Worm (Caenorhabditis elegans) whole organism, L1 larva: Measurements from ENCODE around the gene cest-2.1.
A peak's percentile ranks its signal among the peaks of the same experiment; 100 is the strongest.

Source experiments
- C16A3.4 ChIP-seq: fragments of 150-350 bp; optimal IDR thresholded peaks from 2 replicates; lab custom pipeline; 2014; ENCODE audit warnings: missing biosample characterization, missing genetic modification characterization
- F16B12.6 ChIP-seq: fragments of 150-350 bp; optimal IDR thresholded peaks from 2 replicates; lab custom pipeline; 2014; ENCODE audit warnings: missing biosample characterization, missing genetic modification characterization
- alr-1 ChIP-seq: fragments of 200-800 bp; sonication (Bioruptor generic); optimal IDR thresholded peaks from 2 replicates; lab custom pipeline; 2018; ENCODE audit warnings: borderline replicate concordance, mild to moderate bottlenecking, missing genetic modification characterization, missing compliant biosample characterization
- ama-1 ChIP-seq: fragments of 150-350 bp; optimal IDR thresholded peaks from 2 replicates; lab custom pipeline; 2014
- blmp-1 ChIP-seq: fragments of 150-350 bp; optimal IDR thresholded peaks from 2 replicates; lab custom pipeline; 2014; ENCODE audit warnings: missing biosample characterization, missing genetic modification characterization
- ceh-82 ChIP-seq, 3 experiments: fragments of 150-350 bp in 1 of 3; sonication (generic microtip) in 2 of 3; optimal IDR thresholded peaks; 2 replicates each; lab custom pipeline; 2014 to 2017; ENCODE audit warnings: missing biosample characterization in 3 of 3, missing genetic modification characterization in 3 of 3
- ceh-88 ChIP-seq: fragments of 200-800 bp; sonication (Bioruptor generic); IDR thresholded peaks from 2 replicates; pipeline ENCODE4 v1.3.6; 2022; ENCODE audit warnings: missing genetic modification characterization, missing compliant biosample characterization
- ceh-90 ChIP-seq: sonication (generic microtip); optimal IDR thresholded peaks from 2 replicates; lab custom pipeline; 2016; ENCODE audit warnings: missing genetic modification characterization, missing compliant biosample characterization
- ces-1 ChIP-seq: fragments of 150-350 bp; optimal IDR thresholded peaks from 2 replicates; lab custom pipeline; 2014; ENCODE audit warnings: missing biosample characterization, missing genetic modification reagents, missing genetic modification characterization
- dpl-1 ChIP-seq, 3 experiments: fragments of 150-350 bp in 2 of 3; sonication (generic microtip) in 1 of 3; optimal IDR thresholded peaks; 2 replicates each; lab custom pipeline; 2014 to 2017; ENCODE audit warnings: missing biosample characterization in 3 of 3, missing genetic modification characterization in 3 of 3, missing genetic modification reagents in 3 of 3
- dsc-1 ChIP-seq: sonication (generic microtip); optimal IDR thresholded peaks from 2 replicates; lab custom pipeline; 2016; ENCODE audit warnings: mild to moderate bottlenecking, missing genetic modification characterization, missing compliant biosample characterization
- efl-1 ChIP-seq, 4 experiments: fragments of 150-350 bp; optimal IDR thresholded peaks in 3 of 4; peaks in 1 of 4; 1 replicate in 1 of 4; 2 replicates in 3 of 4; lab custom pipeline; 2014; ENCODE audit warnings: missing biosample characterization in 2 of 4, missing genetic modification characterization in 2 of 4, missing genetic modification reagents in 2 of 4
- efl-3 ChIP-seq: fragments of 200-800 bp; sonication (Bioruptor generic); optimal IDR thresholded peaks from 2 replicates; lab custom pipeline; 2018; ENCODE audit warnings: mild to moderate bottlenecking, missing genetic modification characterization, missing compliant biosample characterization
- elt-3 ChIP-seq, 6 experiments: fragments of 150-350 bp in 1 of 6; sonication (generic microtip); optimal IDR thresholded peaks; 2 replicates each; lab custom pipeline; 2017 to 2018; ENCODE audit warnings: missing biosample characterization in 6 of 6, missing genetic modification characterization in 6 of 6, inconsistent platforms in 1 of 6
- ets-5 ChIP-seq: fragments of 200-800 bp; sonication (Bioruptor generic); IDR thresholded peaks from 2 replicates; pipeline ENCODE4 v1.3.6; 2022; ENCODE audit warnings: missing genetic modification characterization, missing compliant biosample characterization
- fkh-10 ChIP-seq: sonication (generic microtip); optimal IDR thresholded peaks from 2 replicates; lab custom pipeline; 2017; ENCODE audit warnings: missing biosample characterization, missing genetic modification reagents, missing genetic modification characterization
- fkh-4 ChIP-seq: sonication (generic microtip); optimal IDR thresholded peaks from 2 replicates; lab custom pipeline; 2016; ENCODE audit warnings: missing compliant biosample characterization, missing genetic modification characterization, borderline replicate concordance
- fkh-8 ChIP-seq: sonication (generic microtip); optimal IDR thresholded peaks from 2 replicates; lab custom pipeline; 2016; ENCODE audit warnings: mild to moderate bottlenecking, missing genetic modification characterization, missing compliant biosample characterization
- hpl-2 ChIP-seq: fragments of 150-350 bp; optimal IDR thresholded peaks from 2 replicates; lab custom pipeline; 2014; ENCODE audit warnings: missing biosample characterization, missing genetic modification reagents, missing genetic modification characterization
- irx-1 ChIP-seq: sonication (generic microtip); optimal IDR thresholded peaks from 2 replicates; lab custom pipeline; 2016; ENCODE audit warnings: missing genetic modification characterization, missing compliant biosample characterization
- isw-1 ChIP-seq: fragments of 200-800 bp; sonication (Bioruptor generic); IDR thresholded peaks from 2 replicates; pipeline ENCODE4 v1.3.6; 2022; ENCODE audit warnings: missing genetic modification characterization, missing compliant biosample characterization
- jun-1 ChIP-seq: fragments of 150-350 bp; optimal IDR thresholded peaks from 2 replicates; lab custom pipeline; 2014; ENCODE audit warnings: missing biosample characterization, missing genetic modification reagents, missing genetic modification characterization
- lin-13 ChIP-seq: fragments of 150-350 bp; optimal IDR thresholded peaks from 2 replicates; lab custom pipeline; 2014; ENCODE audit warnings: missing biosample characterization, missing genetic modification reagents, missing genetic modification characterization
- lin-14 ChIP-seq: fragments of 200-800 bp; sonication (Bioruptor generic); optimal IDR thresholded peaks from 2 replicates; lab custom pipeline; 2018; ENCODE audit warnings: mild to moderate bottlenecking, missing genetic modification characterization, moderate library complexity, missing compliant biosample characterization
- lin-15B ChIP-seq: fragments of 150-350 bp; sonication (generic microtip); optimal IDR thresholded peaks from 3 replicates; lab custom pipeline; 2014; ENCODE audit warnings: missing biosample characterization, missing genetic modification characterization
- lin-35 ChIP-seq, 2 experiments: fragments of 150-350 bp; optimal IDR thresholded peaks; 2 replicates each; lab custom pipeline; 2014; ENCODE audit warnings: missing biosample characterization in 2 of 2, missing genetic modification characterization in 2 of 2, missing genetic modification reagents in 2 of 2
- lin-39 ChIP-seq: fragments of 150-350 bp; optimal IDR thresholded peaks from 2 replicates; lab custom pipeline; 2014; ENCODE audit warnings: missing biosample characterization, missing genetic modification reagents, missing genetic modification characterization
- lir-3 ChIP-seq: sonication (generic microtip); optimal IDR thresholded peaks from 2 replicates; lab custom pipeline; 2016; ENCODE audit warnings: mild to moderate bottlenecking, missing genetic modification characterization, moderate library complexity, missing compliant biosample characterization; ENCODE audit not compliant: poor library complexity
- lsy-2 ChIP-seq, 2 experiments: fragments of 150-350 bp; optimal IDR thresholded peaks; 2 replicates each; lab custom pipeline; 2014; ENCODE audit warnings: missing biosample characterization in 2 of 2, missing genetic modification characterization in 2 of 2
- mab-9 ChIP-seq: fragments of 200-800 bp; sonication (Bioruptor generic); IDR thresholded peaks from 2 replicates; pipeline ENCODE4 v1.3.6; 2022; ENCODE audit warnings: missing genetic modification reagents, missing genetic modification characterization, missing compliant biosample characterization
- mep-1 ChIP-seq: fragments of 150-350 bp; optimal IDR thresholded peaks from 2 replicates; lab custom pipeline; 2014; ENCODE audit warnings: missing biosample characterization, missing genetic modification characterization
- nhr-12 ChIP-seq: sonication (generic microtip); optimal IDR thresholded peaks from 2 replicates; lab custom pipeline; 2017; ENCODE audit warnings: missing biosample characterization, missing genetic modification characterization
- nhr-19 ChIP-seq: fragments of 200-800 bp; sonication (Bioruptor generic); conservative IDR thresholded peaks from 2 replicates; pipeline ENCODE4 v1.3.6; 2022; ENCODE audit warnings: missing genetic modification characterization, missing compliant biosample characterization
- nhr-20 ChIP-seq: sonication (generic microtip); optimal IDR thresholded peaks from 2 replicates; lab custom pipeline; 2016; ENCODE audit warnings: mild to moderate bottlenecking, missing genetic modification characterization, missing compliant biosample characterization
- nhr-237 ChIP-seq: fragments of 150-350 bp; optimal IDR thresholded peaks from 2 replicates; lab custom pipeline; 2014; ENCODE audit warnings: missing biosample characterization, missing genetic modification characterization
- nhr-71 ChIP-seq: sonication (generic microtip); optimal IDR thresholded peaks from 2 replicates; lab custom pipeline; 2016; ENCODE audit warnings: mild to moderate bottlenecking, missing genetic modification characterization, moderate library complexity, missing compliant biosample characterization
- nhr-77 ChIP-seq: fragments of 150-350 bp; optimal IDR thresholded peaks from 2 replicates; lab custom pipeline; 2014; ENCODE audit warnings: missing biosample characterization, missing genetic modification characterization
- nhr-84 ChIP-seq: sonication (generic microtip); optimal IDR thresholded peaks from 2 replicates; lab custom pipeline; 2017; ENCODE audit warnings: missing biosample characterization, missing genetic modification characterization
- pax-3 ChIP-seq: fragments of 200-800 bp; sonication (Bioruptor generic); optimal IDR thresholded peaks from 2 replicates; lab custom pipeline; 2018; ENCODE audit warnings: mild to moderate bottlenecking, missing genetic modification characterization, moderate library complexity, missing compliant biosample characterization
- pqm-1 ChIP-seq: sonication (generic microtip); optimal IDR thresholded peaks from 3 replicates; lab custom pipeline; 2017; ENCODE audit warnings: missing biosample characterization, missing genetic modification characterization
- rnt-1 ChIP-seq: sonication (generic microtip); optimal IDR thresholded peaks from 2 replicates; lab custom pipeline; 2016; ENCODE audit warnings: mild to moderate bottlenecking, missing genetic modification characterization, moderate library complexity, missing compliant biosample characterization
- snpc-4 ChIP-seq: fragments of 150-350 bp; optimal IDR thresholded peaks from 2 replicates; lab custom pipeline; 2014; ENCODE audit warnings: missing biosample characterization, missing genetic modification characterization
- snu-23 ChIP-seq: sonication (generic microtip); optimal IDR thresholded peaks from 2 replicates; lab custom pipeline; 2016; ENCODE audit warnings: missing genetic modification characterization, missing compliant biosample characterization
- sup-37 ChIP-seq: fragments of 200-800 bp; sonication (Bioruptor generic); optimal IDR thresholded peaks from 2 replicates; lab custom pipeline; 2018; ENCODE audit warnings: mild to moderate bottlenecking, missing genetic modification characterization, missing compliant biosample characterization
- unc-62 ChIP-seq: fragments of 150-350 bp; optimal IDR thresholded peaks from 2 replicates; lab custom pipeline; 2014; ENCODE audit warnings: missing biosample characterization, missing genetic modification reagents, missing genetic modification characterization
- xbp-1 ChIP-seq: sonication (generic microtip); optimal IDR thresholded peaks from 2 replicates; lab custom pipeline; 2016; ENCODE audit warnings: missing genetic modification characterization, missing compliant biosample characterization
- zip-4 ChIP-seq: fragments of 200-800 bp; sonication (Bioruptor generic); optimal IDR thresholded peaks from 2 replicates; lab custom pipeline; 2018; ENCODE audit warnings: mild to moderate bottlenecking, missing genetic modification characterization, moderate library complexity, missing compliant biosample characterization
- ztf-11 ChIP-seq, 2 experiments: sonication (generic microtip); optimal IDR thresholded peaks; 2 replicates each; lab custom pipeline; 2016 to 2017; ENCODE audit warnings: missing genetic modification characterization in 2 of 2, missing biosample characterization in 1 of 2, missing compliant biosample characterization in 1 of 2

cest-2.1 gene

ce11 chrV:14200086-14200485, 28.8 kb upstream of the cest-2.1 start (continued):
- TF ChIP-seq pqm-1 (tag; lab: Kevin White, UChicago) (no peak), ama-1 (lab: Kevin White, UChicago) (peak; percentile 40), mep-1 (tag; lab: Kevin White, UChicago) (peak; percentile 96), dpl-1 (GFP tag; optimal IDR thresholded peaks at IDR 0.05; lab: Kevin White, UChicago) (peak; percentile 54 to 66 (median 62)), blmp-1 (tag; lab: Kevin White, UChicago) (peak; percentile 79), ets-5 (GFP tag; lab: Robert Waterston, UW) (no peak), mab-9 (GFP tag; lab: Robert Waterston, UW) (peak; percentile 59; the same call in 1 of the 2 replicates), ztf-11 (tag; optimal IDR thresholded peaks at IDR 0.05; lab: Kevin White, UChicago) (peak in 1 of 2 experiments; percentile 58), nhr-12 (tag; lab: Kevin White, UChicago) (no peak), pax-3 (peak; percentile 92), ceh-88 (GFP tag; lab: Robert Waterston, UW) (peak; percentile 51; the same call in 1 of the 2 replicates), nhr-84 (tag; lab: Kevin White, UChicago) (no peak), ceh-82 (tag; optimal IDR thresholded peaks at IDR 0.05; lab: Kevin White, UChicago) (peak; percentile 84 to 93 (median 90)), elt-3 (tag; optimal IDR thresholded peaks at IDR 0.05; lab: Kevin White, UChicago) (peak in 3 of 6 experiments; percentile 56 to 92 (median 67)), lin-14 (GFP tag; lab: Kevin White, UChicago) (peak; percentile 99), ces-1 (no peak), fkh-4 (tag; lab: Kevin White, UChicago) (peak; percentile 57), lir-3 (tag; lab: Kevin White, UChicago) (peak; percentile 79), jun-1 (tag; lab: Kevin White, UChicago) (peak; percentile 85), fkh-10 (peak; percentile 0), irx-1 (peak; percentile 85), F16B12.6 (tag; lab: Kevin White, UChicago) (peak; percentile 21), xbp-1 (tag; lab: Kevin White, UChicago) (peak; percentile 87), dsc-1 (tag; lab: Kevin White, UChicago) (peak; percentile 81), nhr-20 (tag; lab: Kevin White, UChicago) (peak; percentile 97), lin-35 (GFP tag; optimal IDR thresholded peaks at IDR 0.05; lab: Kevin White, UChicago) (peak; percentile 74 to 87), nhr-237 (tag; lab: Kevin White, UChicago) (peak; percentile 93), alr-1 (tag; lab: Kevin White, UChicago) (no peak), fkh-8 (tag; lab: Kevin White, UChicago) (peak; percentile 86), zip-4 (GFP tag; lab: Kevin White, UChicago) (peak; percentile 100), efl-3 (no peak), rnt-1 (peak; percentile 88), nhr-71 (peak; percentile 99), lsy-2 (tag; optimal IDR thresholded peaks at IDR 0.05; lab: Kevin White, UChicago) (peak; percentile 87 to 91)

ce11 chrV:14197651-14198050, 26.4 kb upstream of the cest-2.1 start:
- no peak for TF ChIP-seq lir-3 (tag; lab: Kevin White, UChicago)
- TF ChIP-seq unc-62 (GFP tag; lab: Kevin White, UChicago) = no peak
- peak; percentile 35 for TF ChIP-seq snu-23
- TF ChIP-seq efl-1 (optimal IDR thresholded peaks at IDR 0.05; lab: Kevin White, UChicago) = no peak
- TF ChIP-seq efl-1 (GFP tag; optimal IDR thresholded peaks at IDR 0.05 in 1 of 2; lab: Kevin White, UChicago) = no peak
- peak; percentile 47 for TF ChIP-seq nhr-71
- no peak for TF ChIP-seq lsy-2 (tag; optimal IDR thresholded peaks at IDR 0.05; lab: Kevin White, UChicago)
- no peak for TF ChIP-seq snpc-4
- no peak for TF ChIP-seq nhr-77
- no peak for TF ChIP-seq irx-1
- TF ChIP-seq C16A3.4 = no peak
- TF ChIP-seq efl-3 = no peak
- TF ChIP-seq isw-1 (GFP tag; lab: Robert Waterston, UW) = no peak
- TF ChIP-seq sup-37 (GFP tag; lab: Kevin White, UChicago) = no peak
- no peak for TF ChIP-seq ceh-88 (GFP tag; lab: Robert Waterston, UW)
- no peak for TF ChIP-seq hpl-2
- TF ChIP-seq lin-39 (tag; lab: Kevin White, UChicago) = no peak
- TF ChIP-seq mab-9 (GFP tag; lab: Robert Waterston, UW) = no peak
- no peak for TF ChIP-seq ama-1 (lab: Kevin White, UChicago)
- TF ChIP-seq lin-15B (tag; lab: Kevin White, UChicago) = no peak
- no peak for TF ChIP-seq ceh-90 (tag; lab: Kevin White, UChicago)
- no peak for TF ChIP-seq pqm-1 (tag; lab: Kevin White, UChicago)
- no peak for TF ChIP-seq ets-5 (GFP tag; lab: Robert Waterston, UW)
- TF ChIP-seq nhr-237 (tag; lab: Kevin White, UChicago) = no peak
- peak; percentile 12 for TF ChIP-seq nhr-20 (tag; lab: Kevin White, UChicago)
- no peak for TF ChIP-seq nhr-19
- no peak for TF ChIP-seq lin-13 (GFP tag; lab: Kevin White, UChicago)
- TF ChIP-seq ztf-11 (tag; optimal IDR thresholded peaks at IDR 0.05; lab: Kevin White, UChicago) = no peak
- TF ChIP-seq ces-1 = no peak
- TF ChIP-seq rnt-1 = peak; percentile 19
- TF ChIP-seq lin-35 (GFP tag; optimal IDR thresholded peaks at IDR 0.05; lab: Kevin White, UChicago) = no peak
